Worm (Caenorhabditis elegans) whole organism, midembryonic: Measurements from ENCODE around the gene Y49E10.27.

Source experiments
- T22C8.4 ChIP-seq: fragments of 200-800 bp; sonication (Bioruptor generic); IDR thresholded peaks from 2 replicates; pipeline ENCODE4 v1.3.6; 2022; ENCODE audit warnings: missing genetic modification characterization, missing compliant biosample characterization
- cog-1 ChIP-seq: sonication (generic microtip); optimal IDR thresholded peaks from 2 replicates; lab custom pipeline; 2016; ENCODE audit warnings: missing genetic modification characterization, missing compliant biosample characterization
- flt-1 ChIP-seq: fragments of 200-800 bp; sonication (Bioruptor generic); IDR thresholded peaks from 2 replicates; pipeline ENCODE4 v1.3.6; 2022; ENCODE audit warnings: missing genetic modification characterization, missing compliant biosample characterization
- med-1 ChIP-seq: sonication (generic microtip); optimal IDR thresholded peaks from 2 replicates; lab custom pipeline; 2017; ENCODE audit warnings: missing genetic modification characterization, mild to moderate bottlenecking, missing compliant biosample characterization, antibody characterized with exemption, missing genetic modification reagents; ENCODE audit not compliant: insufficient read depth
- ref-1 ChIP-seq: fragments of 200-800 bp; sonication (Bioruptor generic); conservative IDR thresholded peaks from 2 replicates; pipeline ENCODE4 v1.3.6; 2022; ENCODE audit warnings: missing genetic modification reagents, missing genetic modification characterization, missing compliant biosample characterization
- ztf-23 ChIP-seq: fragments of 200-800 bp; sonication (Bioruptor generic); IDR thresholded peaks from 2 replicates; pipeline ENCODE4 v1.3.6; 2022; ENCODE audit warnings: missing genetic modification reagents, missing genetic modification characterization, missing compliant biosample characterization

DNA sequence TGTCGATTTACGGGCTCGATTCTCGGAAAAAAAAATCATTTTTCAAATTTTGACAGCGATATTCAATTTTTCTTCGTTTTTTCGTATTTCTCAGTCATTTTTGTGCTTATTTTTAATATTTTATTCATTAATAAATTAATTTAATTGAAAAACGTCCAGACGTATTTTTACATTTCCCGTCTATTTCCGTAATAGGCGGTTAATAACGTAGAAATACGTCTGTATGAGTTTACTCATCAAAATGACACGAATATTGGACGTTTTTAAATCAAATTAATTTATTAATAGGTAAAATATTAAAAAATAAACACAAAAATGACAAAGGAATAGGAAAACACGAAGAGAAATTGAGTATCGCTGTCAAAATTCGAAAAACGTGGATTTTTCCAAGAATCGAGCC is 9.5 kb upstream of the Y49E10.27 start:
- TF ChIP-seq ztf-23 (GFP tag; lab: Robert Waterston, UW) = no peak
- no peak for TF ChIP-seq ref-1 (GFP tag; lab: Robert Waterston, UW)
- no peak for TF ChIP-seq cog-1 (tag; lab: Kevin White, UChicago)
- no peak for TF ChIP-seq T22C8.4
- no peak for TF ChIP-seq flt-1 (GFP tag; lab: Robert Waterston, UW)
- no peak for TF ChIP-seq med-1
